Fruit fly (Drosophila melanogaster) whole organism: ENCODE measurements around the gene CG43060.

Experiments used
- EcR ChIP-seq, 2 experiments: fragments of >200 bp; optimal IDR thresholded peaks; 2 replicates each; lab custom pipeline; 2017; ENCODE audit warnings: missing biosample characterization in 2 of 2, missing genetic modification characterization in 2 of 2, missing genetic modification reagents in 2 of 2
- pan ChIP-seq: fragments of >200 bp; optimal IDR thresholded peaks from 2 replicates; lab custom pipeline; 2017

DNA sequence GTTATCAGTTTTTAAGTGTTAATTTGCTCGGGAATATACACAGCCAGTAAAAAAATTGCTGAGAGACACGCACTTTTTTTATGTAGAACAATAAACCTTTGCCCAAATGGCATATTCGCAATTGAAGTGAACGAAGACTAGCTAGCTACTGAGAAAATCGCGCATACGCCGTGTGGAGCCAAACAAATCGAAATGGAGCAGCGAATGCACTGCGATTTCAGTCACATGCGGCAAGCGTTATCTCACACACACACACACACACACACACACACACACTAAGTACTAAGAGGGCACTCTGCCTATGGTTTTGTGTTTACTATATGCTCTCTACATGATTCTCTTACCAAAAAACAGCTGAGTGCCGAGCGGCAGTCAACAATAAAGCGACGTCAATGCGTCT is 47.5 kb upstream of the CG43060 start:
- TF ChIP-seq EcR (GFP tag; optimal IDR thresholded peaks at IDR 0.05; lab: Kevin White, UChicago) (no peak), pan (lab: Kevin White, UChicago) (no peak)
